Worm (Caenorhabditis elegans) whole organism, L4 larva: ENCODE measurements around the gene srbc-84.

Experiments
- F10B5.3 ChIP-seq: sonication (generic microtip); optimal IDR thresholded peaks from 2 replicates; lab custom pipeline; 2016; ENCODE audit warnings: mild to moderate bottlenecking, missing genetic modification characterization, missing compliant biosample characterization
- F37D6.2 ChIP-seq: sonication (generic microtip); optimal IDR thresholded peaks from 2 replicates; lab custom pipeline; 2016; ENCODE audit warnings: mild to moderate bottlenecking, missing genetic modification characterization, missing compliant biosample characterization
- R02D3.7 ChIP-seq: fragments of 150-350 bp; sonication (generic microtip); optimal IDR thresholded peaks from 3 replicates; lab custom pipeline; 2014; ENCODE audit warnings: missing biosample characterization, missing genetic modification characterization
- Y105C5A.15 ChIP-seq: fragments of 200-800 bp; sonication (Bioruptor generic); IDR thresholded peaks from 2 replicates; pipeline ENCODE4 v1.3.6; 2022; ENCODE audit warnings: missing genetic modification characterization, missing compliant biosample characterization
- Y48G9A.11 ChIP-seq: fragments of 200-800 bp; sonication (Bioruptor generic); IDR thresholded peaks from 2 replicates; pipeline ENCODE4 v1.3.6; 2022; ENCODE audit warnings: missing genetic modification reagents, missing genetic modification characterization, missing compliant biosample characterization
- Y5F2A.4 ChIP-seq: fragments of 200-800 bp; sonication (Bioruptor generic); optimal IDR thresholded peaks from 2 replicates; lab custom pipeline; 2018; ENCODE audit warnings: mild to moderate bottlenecking, missing genetic modification characterization, missing compliant biosample characterization
- Y75B8A.6 ChIP-seq: fragments of 200-800 bp; sonication (Bioruptor generic); IDR thresholded peaks from 2 replicates; pipeline ENCODE4 v1.3.6; 2022; ENCODE audit warnings: missing genetic modification reagents, missing genetic modification characterization, missing compliant biosample characterization
- ZK546.5 ChIP-seq, 2 experiments: sonication (generic microtip); optimal IDR thresholded peaks; 2 replicates each; lab custom pipeline; 2017; ENCODE audit warnings: missing biosample characterization in 2 of 2, missing genetic modification characterization in 2 of 2
- aly-2 ChIP-seq: sonication (generic microtip); optimal IDR thresholded peaks from 2 replicates; lab custom pipeline; 2018; ENCODE audit warnings: missing biosample characterization, missing genetic modification characterization
- attf-4 ChIP-seq: sonication (generic microtip); optimal IDR thresholded peaks from 3 replicates; lab custom pipeline; 2017; ENCODE audit warnings: missing biosample characterization, missing genetic modification characterization
- ctbp-1 ChIP-seq: fragments of 200-800 bp; sonication (Bioruptor generic); IDR thresholded peaks from 2 replicates; pipeline ENCODE4 v1.3.6; 2022; ENCODE audit warnings: missing genetic modification reagents, missing genetic modification characterization, missing compliant biosample characterization
- daf-19 ChIP-seq: fragments of 200-800 bp; sonication (Bioruptor generic); conservative IDR thresholded peaks from 2 replicates; pipeline ENCODE4 v1.3.6; 2022; ENCODE audit warnings: missing genetic modification characterization, missing compliant biosample characterization
- dmd-6 ChIP-seq: fragments of 200-800 bp; sonication (Bioruptor generic); IDR thresholded peaks from 2 replicates; pipeline ENCODE4 v1.3.6; 2022; ENCODE audit warnings: missing genetic modification reagents, missing genetic modification characterization, missing compliant biosample characterization
- dve-1 ChIP-seq: sonication (generic microtip); optimal IDR thresholded peaks from 2 replicates; lab custom pipeline; 2017; ENCODE audit warnings: antibody characterized with exemption, mild to moderate bottlenecking, missing genetic modification characterization, missing compliant biosample characterization; ENCODE audit not compliant: insufficient read depth
- egl-43 ChIP-seq: fragments of 200-800 bp; sonication (Bioruptor generic); IDR thresholded peaks from 2 replicates; pipeline ENCODE4 v1.3.6; 2022; ENCODE audit warnings: missing genetic modification reagents, missing genetic modification characterization, missing compliant biosample characterization
- hif-1 ChIP-seq, 2 experiments: sonication (generic microtip); optimal IDR thresholded peaks; 2 replicates each; lab custom pipeline; 2016 to 2017; ENCODE audit warnings: missing compliant biosample characterization in 2 of 2, missing genetic modification characterization in 2 of 2, missing genetic modification reagents in 2 of 2, missing genotype in 2 of 2, mild to moderate bottlenecking in 1 of 2
- lin-13 ChIP-seq: fragments of 150-350 bp; optimal IDR thresholded peaks from 2 replicates; lab custom pipeline; 2014; ENCODE audit warnings: missing biosample characterization, missing genetic modification reagents, missing genetic modification characterization
- lir-3 ChIP-seq: sonication (generic microtip); optimal IDR thresholded peaks from 2 replicates; lab custom pipeline; 2016; ENCODE audit warnings: mild to moderate bottlenecking, missing genetic modification characterization, missing compliant biosample characterization
- lsy-2 ChIP-seq, 2 experiments: fragments of 150-350 bp in 1 of 2; sonication (generic microtip) in 1 of 2; optimal IDR thresholded peaks; 2 replicates each; lab custom pipeline; 2014 to 2017; ENCODE audit warnings: missing biosample characterization in 2 of 2, missing genetic modification characterization in 2 of 2
- mdt-29 ChIP-seq: fragments of 200-800 bp; sonication (Bioruptor generic); IDR thresholded peaks from 2 replicates; pipeline ENCODE4 v1.3.6; 2022; ENCODE audit warnings: missing genetic modification reagents, missing genetic modification characterization, missing compliant biosample characterization
- mes-2 ChIP-seq: sonication (generic microtip); optimal IDR thresholded peaks from 2 replicates; lab custom pipeline; 2016; ENCODE audit warnings: missing genotype, mild to moderate bottlenecking, missing genetic modification characterization, missing compliant biosample characterization; ENCODE audit not compliant: poor library complexity, severe bottlenecking
- mxl-2 ChIP-seq: fragments of 200-800 bp; sonication (Bioruptor generic); conservative IDR thresholded peaks from 2 replicates; pipeline ENCODE4 v1.3.6; 2022; ENCODE audit warnings: missing genetic modification reagents, missing genetic modification characterization, missing compliant biosample characterization
- mxl-3 ChIP-seq: fragments of 200-800 bp; sonication (Bioruptor generic); optimal IDR thresholded peaks from 2 replicates; lab custom pipeline; 2018; ENCODE audit warnings: mild to moderate bottlenecking, missing genetic modification characterization, missing compliant biosample characterization
- nhr-111 ChIP-seq: fragments of 200-800 bp; sonication (Bioruptor generic); optimal IDR thresholded peaks from 2 replicates; lab custom pipeline; 2018; ENCODE audit warnings: mild to moderate bottlenecking, missing genetic modification characterization, missing compliant biosample characterization
- nhr-42 ChIP-seq: fragments of 200-800 bp; sonication (Bioruptor generic); IDR thresholded peaks from 2 replicates; pipeline ENCODE4 v1.3.6; 2022; ENCODE audit warnings: missing genetic modification characterization, missing compliant biosample characterization
- nhr-76 ChIP-seq: fragments of 150-350 bp; optimal IDR thresholded peaks from 2 replicates; lab custom pipeline; 2014; ENCODE audit warnings: missing biosample characterization, missing genetic modification characterization
- nhr-77 ChIP-seq: fragments of 150-350 bp; optimal IDR thresholded peaks from 2 replicates; lab custom pipeline; 2014; ENCODE audit warnings: missing biosample characterization, missing genetic modification characterization
- pqm-1 ChIP-seq: sonication (generic microtip); optimal IDR thresholded peaks from 2 replicates; lab custom pipeline; 2017; ENCODE audit warnings: missing biosample characterization, missing genetic modification characterization
- skn-1 ChIP-seq: fragments of 150-350 bp; optimal IDR thresholded peaks from 2 replicates; lab custom pipeline; 2014; ENCODE audit warnings: missing biosample characterization, missing genetic modification characterization
- snpc-1.2 ChIP-seq: fragments of 200-800 bp; sonication (Bioruptor generic); IDR thresholded peaks from 2 replicates; pipeline ENCODE4 v1.3.6; 2022; ENCODE audit warnings: missing genetic modification reagents, missing genetic modification characterization, missing compliant biosample characterization
- spr-3 ChIP-seq: fragments of 200-800 bp; sonication (Bioruptor generic); optimal IDR thresholded peaks from 2 replicates; lab custom pipeline; 2018; ENCODE audit warnings: mild to moderate bottlenecking, missing genetic modification characterization, missing compliant biosample characterization
- tra-1 ChIP-seq: fragments of 200-800 bp; sonication (Bioruptor generic); IDR thresholded peaks from 2 replicates; pipeline ENCODE4 v1.3.6; 2022; ENCODE audit warnings: missing genetic modification reagents, missing genetic modification characterization, missing compliant biosample characterization
- unc-130 ChIP-seq: sonication (generic microtip); optimal IDR thresholded peaks from 2 replicates; lab custom pipeline; 2016; ENCODE audit warnings: missing genetic modification reagents, missing genetic modification characterization, missing compliant biosample characterization
- zfp-3 ChIP-seq: fragments of 200-800 bp; sonication (Bioruptor generic); conservative IDR thresholded peaks from 2 replicates; pipeline ENCODE4 v1.3.6; 2022; ENCODE audit warnings: missing genetic modification reagents, missing genetic modification characterization, missing compliant biosample characterization
- zip-2 ChIP-seq: fragments of 150-350 bp; optimal IDR thresholded peaks from 2 replicates; lab custom pipeline; 2014; ENCODE audit warnings: missing biosample characterization, missing genetic modification characterization
- ztf-11 ChIP-seq: fragments of 150-350 bp; optimal IDR thresholded peaks from 2 replicates; lab custom pipeline; 2014; ENCODE audit warnings: missing biosample characterization, missing genetic modification characterization

srbc-84 gene

ce11 chrV:16298669-16299068 is at the start of gene srbc-84:
TSS of gene srbc-84 (plus strand) at chrV:16298969.
- TF ChIP-seq nhr-111 (GFP tag; lab: Kevin White, UChicago) (no peak), nhr-76 (tag; lab: Kevin White, UChicago) (no peak), ZK546.5 (tag; optimal IDR thresholded peaks at IDR 0.05; lab: Kevin White, UChicago) (no peak), ztf-11 (no peak), zip-2 (tag; lab: Kevin White, UChicago) (no peak), zfp-3 (GFP tag; lab: Robert Waterston, UW) (no peak), Y105C5A.15 (GFP tag; lab: Robert Waterston, UW) (no peak), lin-13 (GFP tag; lab: Kevin White, UChicago) (no peak), mdt-29 (no peak), aly-2 (tag; lab: Kevin White, UChicago) (no peak), attf-4 (no peak)
- TF ChIP-seq, all 104 proteins: peak for 0

DNA sequence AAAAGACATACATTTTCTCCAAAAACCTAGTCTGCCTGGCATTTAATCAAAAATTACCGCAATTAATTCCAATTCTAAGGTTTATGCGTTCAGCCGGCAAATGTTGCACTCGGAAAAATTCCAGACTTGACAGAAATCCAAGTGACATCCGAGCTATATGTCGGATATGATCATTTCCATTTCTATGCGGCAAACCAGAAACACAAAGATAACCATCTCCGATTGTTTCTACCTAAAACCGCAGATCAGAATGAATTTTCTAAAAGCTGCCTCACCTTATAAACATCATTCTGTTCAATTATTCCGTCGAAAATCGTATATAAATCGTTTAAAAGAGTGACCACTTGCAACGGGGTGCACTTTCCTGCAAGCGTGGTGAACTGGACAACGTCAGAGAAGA is 49.7 kb upstream of the srbc-84 start:
- TF ChIP-seq Y5F2A.4 (GFP tag; lab: Kevin White, UChicago), result no peak
- TF ChIP-seq nhr-42, result no peak
- TF ChIP-seq mxl-2 (GFP tag; lab: Robert Waterston, UW), result no peak
- TF ChIP-seq tra-1, result no peak
- TF ChIP-seq lir-3 (tag; lab: Kevin White, UChicago), result no peak
- TF ChIP-seq Y48G9A.11 (GFP tag; lab: Robert Waterston, UW), result no peak
- TF ChIP-seq R02D3.7 (tag; lab: Kevin White, UChicago), result no peak
- no peak for TF ChIP-seq snpc-1.2 (GFP tag; lab: Robert Waterston, UW)
- TF ChIP-seq lin-13 (GFP tag; lab: Kevin White, UChicago), result no peak
- no peak for TF ChIP-seq Y75B8A.6 (GFP tag; lab: Robert Waterston, UW)
- TF ChIP-seq dmd-6 (GFP tag; lab: Robert Waterston, UW), result no peak
- no peak for TF ChIP-seq unc-130
- TF ChIP-seq nhr-77 (tag; lab: Kevin White, UChicago), result no peak
- no peak for TF ChIP-seq lsy-2 (tag; optimal IDR thresholded peaks at IDR 0.05; lab: Kevin White, UChicago)
- no peak for TF ChIP-seq zip-2 (tag; lab: Kevin White, UChicago)

ce11 chrV:16253687-16254086 is 45.1 kb upstream of the srbc-84 start, which contains the start of gene gcy-20:
TSS of gene gcy-20 (minus strand) at chrV:16253787.
- no peak for TF ChIP-seq F10B5.3 (tag; lab: Kevin White, UChicago)
- no peak for TF ChIP-seq egl-43 (GFP tag; lab: Robert Waterston, UW)
- no peak for TF ChIP-seq Y48G9A.11 (GFP tag; lab: Robert Waterston, UW)
- no peak for TF ChIP-seq daf-19 (GFP tag; lab: Robert Waterston, UW)
- TF ChIP-seq skn-1, result no peak
- no peak for TF ChIP-seq mxl-3
- TF ChIP-seq mes-2 (tag; lab: Kevin White, UChicago), result no peak

ce11 chrV:16256395-16256794 is 42.4 kb upstream of the srbc-84 start, which contains the start of gene bgnt-1.3:
TSS of gene bgnt-1.3 (minus strand) at chrV:16256495.
- TF ChIP-seq lsy-2 (tag; optimal IDR thresholded peaks at IDR 0.05; lab: Kevin White, UChicago) (no peak), R02D3.7 (tag; lab: Kevin White, UChicago) (no peak), pqm-1 (no peak), spr-3 (GFP tag; lab: Kevin White, UChicago) (no peak), dve-1 (tag; lab: Kevin White, UChicago) (no peak), F37D6.2 (tag; lab: Kevin White, UChicago) (no peak), mes-2 (tag; lab: Kevin White, UChicago) (no peak), nhr-111 (GFP tag; lab: Kevin White, UChicago) (no peak), ctbp-1 (GFP tag; lab: Robert Waterston, UW) (no peak), hif-1 (tag; optimal IDR thresholded peaks at IDR 0.05; lab: Kevin White, UChicago) (no peak)
